Worm (Caenorhabditis elegans) whole organism, L2 larva: ENCODE results near the gene clec-3.

Source experiments
- C34F6.9 ChIP-seq: fragments of 150-350 bp; optimal IDR thresholded peaks from 2 replicates; lab custom pipeline; 2014; ENCODE audit warnings: missing biosample characterization, missing genetic modification characterization
- F13H6.1 ChIP-seq: sonication (generic microtip); optimal IDR thresholded peaks from 2 replicates; lab custom pipeline; 2016; ENCODE audit warnings: missing genetic modification characterization, missing compliant biosample characterization
- ZK546.5 ChIP-seq: sonication (generic microtip); optimal IDR thresholded peaks from 2 replicates; lab custom pipeline; 2017; ENCODE audit warnings: missing biosample characterization, missing genetic modification characterization
- alr-1 ChIP-seq: fragments of 150-350 bp; optimal IDR thresholded peaks from 2 replicates; lab custom pipeline; 2014; ENCODE audit warnings: missing biosample characterization, missing genetic modification characterization
- ama-1 ChIP-seq: fragments of 150-350 bp; optimal IDR thresholded peaks from 2 replicates; lab custom pipeline; 2018; ENCODE audit warnings: inconsistent platforms
- blmp-1 ChIP-seq: sonication (generic microtip); optimal IDR thresholded peaks from 2 replicates; lab custom pipeline; 2017; ENCODE audit warnings: missing genetic modification characterization, mild to moderate bottlenecking, missing compliant biosample characterization, antibody characterized with exemption, moderate library complexity; ENCODE audit not compliant: insufficient read depth
- ceh-82 ChIP-seq: fragments of 150-350 bp; optimal IDR thresholded peaks from 2 replicates; lab custom pipeline; 2014; ENCODE audit warnings: missing biosample characterization, missing genetic modification characterization
- crh-2 ChIP-seq: sonication (generic microtip); optimal IDR thresholded peaks from 2 replicates; lab custom pipeline; 2017; ENCODE audit warnings: missing biosample characterization, missing genetic modification characterization
- egl-27 ChIP-seq: sonication (generic microtip); optimal IDR thresholded peaks from 3 replicates; lab custom pipeline; 2017; ENCODE audit warnings: missing biosample characterization, missing genetic modification reagents, missing genetic modification characterization
- elt-1 ChIP-seq: fragments of 150-350 bp; optimal IDR thresholded peaks from 2 replicates; lab custom pipeline; 2014; ENCODE audit warnings: missing biosample characterization, missing genetic modification characterization
- elt-3 ChIP-seq: sonication (generic microtip); optimal IDR thresholded peaks from 2 replicates; lab custom pipeline; 2017; ENCODE audit warnings: missing biosample characterization, missing genetic modification characterization
- fos-1 ChIP-seq: fragments of 150-350 bp; optimal IDR thresholded peaks from 2 replicates; lab custom pipeline; 2014; ENCODE audit warnings: missing biosample characterization, missing genetic modification characterization
- gmeb-1 ChIP-seq: fragments of 150-350 bp; optimal IDR thresholded peaks from 2 replicates; lab custom pipeline; 2014; ENCODE audit warnings: missing biosample characterization, missing genetic modification characterization
- lin-11 ChIP-seq: fragments of 150-350 bp; sonication (generic microtip); optimal IDR thresholded peaks from 2 replicates; lab custom pipeline; 2014; ENCODE audit warnings: missing biosample characterization, missing genetic modification characterization, inconsistent platforms, mixed read lengths
- lin-13 ChIP-seq: fragments of 150-350 bp; optimal IDR thresholded peaks from 2 replicates; lab custom pipeline; 2014; ENCODE audit warnings: missing biosample characterization, missing genetic modification reagents, missing genetic modification characterization
- lsy-2 ChIP-seq, 2 experiments: fragments of 150-350 bp in 1 of 2; sonication (generic microtip) in 1 of 2; optimal IDR thresholded peaks; 2 replicates each; lab custom pipeline; 2014 to 2017; ENCODE audit warnings: missing biosample characterization in 2 of 2, missing genetic modification characterization in 2 of 2
- mdl-1 ChIP-seq, 2 experiments: fragments of 150-350 bp in 1 of 2; sonication (generic microtip) in 1 of 2; optimal IDR thresholded peaks; 2 replicates each; lab custom pipeline; 2017; ENCODE audit warnings: missing biosample characterization in 2 of 2, missing genetic modification characterization in 2 of 2
- nhr-12 ChIP-seq: fragments of 150-350 bp; optimal IDR thresholded peaks from 2 replicates; lab custom pipeline; 2014; ENCODE audit warnings: missing biosample characterization, missing genetic modification characterization
- nhr-129 ChIP-seq: fragments of 150-350 bp; optimal IDR thresholded peaks from 2 replicates; lab custom pipeline; 2014; ENCODE audit warnings: missing biosample characterization, missing genetic modification characterization
- nhr-21 ChIP-seq: fragments of 150-350 bp; optimal IDR thresholded peaks from 2 replicates; lab custom pipeline; 2014; ENCODE audit warnings: missing biosample characterization, missing genetic modification characterization
- nhr-23 ChIP-seq: fragments of 150-350 bp; optimal IDR thresholded peaks from 2 replicates; lab custom pipeline; 2014; ENCODE audit warnings: missing biosample characterization, missing genetic modification reagents, missing genetic modification characterization
- nhr-25 ChIP-seq: fragments of 150-350 bp; sonication (generic microtip); optimal IDR thresholded peaks from 3 replicates; lab custom pipeline; 2014; ENCODE audit warnings: missing biosample characterization, missing genetic modification characterization
- nhr-6 ChIP-seq: fragments of 150-350 bp; optimal IDR thresholded peaks from 2 replicates; lab custom pipeline; 2014; ENCODE audit warnings: missing biosample characterization, missing genetic modification characterization
- peb-1 ChIP-seq: fragments of 150-350 bp; optimal IDR thresholded peaks from 2 replicates; lab custom pipeline; 2014; ENCODE audit warnings: missing biosample characterization, missing genetic modification characterization
- sem-4 ChIP-seq: fragments of 150-350 bp; optimal IDR thresholded peaks from 2 replicates; lab custom pipeline; 2014; ENCODE audit warnings: missing biosample characterization, missing genetic modification reagents, missing genetic modification characterization
- unc-55 ChIP-seq: fragments of 150-350 bp; sonication (generic microtip); optimal IDR thresholded peaks from 3 replicates; lab custom pipeline; 2014; ENCODE audit warnings: missing biosample characterization, missing genetic modification reagents, missing genetic modification characterization
- ztf-1 ChIP-seq: fragments of 200-800 bp; sonication (Bioruptor generic); conservative IDR thresholded peaks from 2 replicates; pipeline ENCODE4 v1.3.6; 2022; ENCODE audit warnings: missing genetic modification characterization, missing compliant biosample characterization
- ztf-11 ChIP-seq: sonication (generic microtip); optimal IDR thresholded peaks from 2 replicates; lab custom pipeline; 2017; ENCODE audit warnings: missing biosample characterization, missing genetic modification characterization
- ztf-4 ChIP-seq: fragments of 150-350 bp; optimal IDR thresholded peaks from 2 replicates; lab custom pipeline; 2014; ENCODE audit warnings: missing biosample characterization, missing genetic modification characterization

Gene clec-3

ce11 chrII:3023381-3023935, 3.8 kb upstream of the clec-3 start, which contains the start of gene clec-2:
Gene clec-2, minus strand, starts transcription at chrII:3023431.
- TF ChIP-seq ztf-4: no peak
- TF ChIP-seq elt-3 (tag; lab: Kevin White, UChicago): no peak
- no peak for TF ChIP-seq nhr-6 (tag; lab: Kevin White, UChicago)
- TF ChIP-seq gmeb-1 (tag; lab: Kevin White, UChicago): no peak
- TF ChIP-seq egl-27 (tag; lab: Kevin White, UChicago): no peak
- no peak for TF ChIP-seq nhr-129 (tag; lab: Kevin White, UChicago)
- no peak for TF ChIP-seq unc-55
- TF ChIP-seq ztf-1: no peak
- no peak for TF ChIP-seq blmp-1 (tag; lab: Kevin White, UChicago)
- no peak for TF ChIP-seq elt-1 (tag; lab: Kevin White, UChicago)
- no peak for TF ChIP-seq ceh-82 (tag; lab: Kevin White, UChicago)
- no peak for TF ChIP-seq ztf-11 (tag; lab: Kevin White, UChicago)
- no peak for TF ChIP-seq peb-1 (tag; lab: Kevin White, UChicago)
- no peak for TF ChIP-seq lin-13 (GFP tag; lab: Kevin White, UChicago)
- no peak for TF ChIP-seq ama-1
- TF ChIP-seq ZK546.5 (tag; lab: Kevin White, UChicago): no peak
- TF ChIP-seq lsy-2 (tag; optimal IDR thresholded peaks at IDR 0.05; lab: Kevin White, UChicago): no peak
- TF ChIP-seq F13H6.1 (tag; lab: Kevin White, UChicago): no peak
- no peak for TF ChIP-seq nhr-12 (tag; lab: Kevin White, UChicago)

DNA sequence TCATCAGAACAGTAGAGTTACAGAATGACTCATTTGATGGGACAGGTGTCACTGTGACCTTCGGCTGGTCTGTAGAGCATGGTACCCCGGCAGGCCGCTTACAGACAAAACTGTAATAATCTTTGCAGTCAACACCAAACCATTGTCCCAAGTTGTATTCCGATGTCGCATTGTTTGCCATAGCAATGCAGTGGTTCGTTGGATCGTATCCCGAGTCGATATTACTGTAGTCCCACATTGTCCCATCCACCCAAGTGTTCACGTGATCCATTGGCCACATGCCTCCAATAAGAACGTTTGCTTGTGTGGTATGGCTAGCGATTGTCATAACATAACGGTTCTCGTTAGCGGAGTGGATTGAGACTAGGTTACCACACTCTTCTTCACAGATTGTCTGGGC, 1.2 kb upstream of the clec-3 start:
- TF ChIP-seq ztf-11 (tag; lab: Kevin White, UChicago) (no peak), nhr-23 (tag; lab: Kevin White, UChicago) (no peak), F13H6.1 (tag; lab: Kevin White, UChicago) (no peak)

DNA sequence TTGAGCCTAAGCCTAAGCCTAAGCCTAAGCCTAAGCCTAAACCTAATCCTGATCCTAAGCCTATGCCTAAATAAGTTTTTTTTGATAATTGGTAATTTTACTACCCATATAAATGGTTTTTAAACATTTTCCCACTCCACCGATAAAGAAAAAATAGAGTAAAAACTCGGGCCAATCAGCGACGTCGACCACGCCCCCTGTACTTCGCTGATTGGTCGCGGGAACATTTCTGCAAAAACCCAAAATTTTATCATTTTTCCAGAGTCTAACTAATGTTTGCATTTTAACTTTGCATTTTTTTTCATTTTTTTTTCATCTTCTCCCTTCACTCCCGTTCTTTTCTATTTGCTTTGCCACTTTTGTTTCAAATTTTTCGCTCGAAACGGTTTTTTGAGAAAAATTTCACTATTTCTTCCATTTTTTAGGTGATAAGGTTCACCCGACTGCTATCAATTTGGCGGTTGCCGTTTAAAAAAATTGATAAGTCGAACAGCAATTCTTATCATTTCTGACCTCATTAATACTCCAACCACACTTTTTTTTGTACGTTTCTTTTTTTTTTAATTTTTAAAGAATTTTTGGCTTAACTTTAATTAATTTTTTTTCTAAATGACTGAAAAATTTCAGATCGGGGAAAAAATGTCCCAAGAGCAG, 5.4 kb downstream of the clec-3 start, which contains the start of gene C41H7.2:
Gene C41H7.2 (plus strand): TSS at position 622 of the 654 bp plus-strand sequence.
- TF ChIP-seq mdl-1 (tag; optimal IDR thresholded peaks at IDR 0.05; lab: Kevin White, UChicago): no peak
- TF ChIP-seq fos-1: peak; percentile 85
- TF ChIP-seq crh-2: peak; percentile 4
- TF ChIP-seq F13H6.1 (tag; lab: Kevin White, UChicago): no peak
- TF ChIP-seq ceh-82 (tag; lab: Kevin White, UChicago): no peak

DNA sequence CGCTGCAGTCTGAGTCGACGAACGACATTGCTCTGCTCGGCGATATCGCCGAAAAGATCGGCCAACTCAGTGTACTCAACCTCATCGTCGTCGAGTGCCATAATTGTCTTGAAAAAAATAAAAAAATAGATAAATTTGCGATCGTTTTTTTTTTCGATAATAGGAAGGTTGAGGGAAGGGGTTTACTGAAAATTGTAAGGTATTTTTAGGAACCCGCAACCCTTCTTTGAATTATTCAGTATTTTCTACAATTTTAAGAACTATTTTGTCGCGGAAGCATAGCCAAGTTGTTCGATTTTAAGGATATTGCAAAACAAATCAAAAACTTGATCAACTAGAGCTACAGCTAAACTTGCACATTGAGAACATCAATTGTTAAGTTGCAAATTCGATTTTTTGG, 7.6 kb downstream of the clec-3 start, which contains the start of gene C41H7.9:
Gene C41H7.9 (minus strand): TSS at position 101 of the 400 bp plus-strand sequence.
- no peak for TF ChIP-seq lin-11 (tag; lab: Kevin White, UChicago)
- no peak for TF ChIP-seq nhr-23 (tag; lab: Kevin White, UChicago)

DNA sequence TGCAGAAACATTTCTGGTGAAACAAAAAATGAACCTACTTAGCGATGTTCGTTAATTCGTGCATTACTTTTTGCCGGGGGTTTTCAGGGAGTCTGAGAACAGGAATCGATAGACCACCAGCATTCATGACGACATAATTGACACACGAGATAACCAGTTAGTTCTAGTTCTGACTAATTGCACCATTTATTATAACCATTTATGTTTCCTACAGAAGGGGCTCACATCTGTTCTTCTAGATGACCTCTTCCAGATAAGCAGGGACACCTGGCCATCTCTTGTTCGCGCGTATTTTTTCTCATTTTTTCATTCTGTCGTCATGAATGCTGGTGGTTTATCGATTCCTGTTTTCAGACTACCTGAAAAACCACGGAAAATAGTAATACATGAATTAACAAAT, 11.3 kb downstream of the clec-3 start, which contains the start of gene sdz-5:
Gene sdz-5 (plus strand): TSS at position 301 of the 400 bp plus-strand sequence.
- TF ChIP-seq nhr-21 (tag; lab: Kevin White, UChicago) (no peak), C34F6.9 (tag; lab: Kevin White, UChicago) (no peak), mdl-1 (tag; optimal IDR thresholded peaks at IDR 0.05; lab: Kevin White, UChicago) (no peak), sem-4 (no peak), ceh-82 (tag; lab: Kevin White, UChicago) (no peak), lsy-2 (tag; optimal IDR thresholded peaks at IDR 0.05; lab: Kevin White, UChicago) (no peak), blmp-1 (tag; lab: Kevin White, UChicago) (no peak)

- TF ChIP-seq nhr-25 (no peak), nhr-129 (tag; lab: Kevin White, UChicago) (no peak), alr-1 (no peak), unc-55 (no peak), elt-3 (tag; lab: Kevin White, UChicago) (no peak), lsy-2 (tag; optimal IDR thresholded peaks at IDR 0.05; lab: Kevin White, UChicago) (no peak)
These were observed 14.2 kb downstream of the clec-3 start, which contains the start of gene lido-12 for ce11 chrII:3005499-3005898. Gene lido-12, plus strand, starts transcription at chrII:3005799.
